Worm (Caenorhabditis elegans): ENCODE results near the gene sec-6.
A peak's percentile ranks its signal among the peaks of the same experiment; 100 is the strongest.

sec-6 gene

DNA sequence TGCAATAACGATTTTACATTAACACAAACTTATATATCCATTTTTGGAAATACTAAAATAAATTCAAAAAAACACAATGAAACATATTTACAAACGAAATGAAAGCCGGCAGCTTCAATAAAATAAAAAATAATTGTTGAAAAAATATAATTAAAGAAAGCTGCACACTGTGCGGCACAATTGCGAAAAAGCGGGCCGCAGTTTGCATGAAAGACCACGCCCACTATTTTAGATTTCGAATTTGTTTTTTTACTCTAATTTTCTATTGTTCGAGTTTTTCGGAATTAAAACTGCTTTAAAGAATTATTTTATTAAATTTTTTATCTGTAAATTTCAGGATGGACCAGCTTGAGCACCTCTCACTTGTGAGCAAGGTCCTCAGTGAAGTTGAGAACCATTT is 39.8 kb downstream of the sec-6 start, which contains the start of gene mog-5:
Gene mog-5 (plus strand): TSS at position 338 of the 400 bp plus-strand sequence.
- TF ChIP-seq sem-4 (tag; optimal IDR thresholded peaks at IDR 0.05) (peak; percentile 12), gmeb-1 (tag; optimal IDR thresholded peaks at IDR 0.05) (peak; percentile 57), C34F6.9 (tag; optimal IDR thresholded peaks at IDR 0.05) (peak; percentile 8), alr-1 (tag; optimal IDR thresholded peaks at IDR 0.05) (no peak), Y55F3AM.14 (GFP tag; optimal IDR thresholded peaks at IDR 0.05) (no peak), fos-1 (tag; optimal IDR thresholded peaks at IDR 0.05) (no peak), unc-55 (GFP tag; optimal IDR thresholded peaks at IDR 0.05) (peak; percentile 45)

- TF ChIP-seq aly-2 (tag; optimal IDR thresholded peaks at IDR 0.05) (no peak), Y55F3AM.14 (GFP tag; optimal IDR thresholded peaks at IDR 0.05) (no peak), ceh-16 (tag; optimal IDR thresholded peaks at IDR 0.05) (no peak), ZK546.5 (tag; optimal IDR thresholded peaks at IDR 0.05) (no peak), ztf-1 (GFP tag; conservative IDR thresholded peaks at IDR 0.05) (no peak)
These were observed 48.2 kb downstream of the sec-6 start, which contains the start of gene clec-141 for ce11 chrII:5407548-5407947. TSS of gene clec-141 (minus strand) at chrII:5407648.

DNA sequence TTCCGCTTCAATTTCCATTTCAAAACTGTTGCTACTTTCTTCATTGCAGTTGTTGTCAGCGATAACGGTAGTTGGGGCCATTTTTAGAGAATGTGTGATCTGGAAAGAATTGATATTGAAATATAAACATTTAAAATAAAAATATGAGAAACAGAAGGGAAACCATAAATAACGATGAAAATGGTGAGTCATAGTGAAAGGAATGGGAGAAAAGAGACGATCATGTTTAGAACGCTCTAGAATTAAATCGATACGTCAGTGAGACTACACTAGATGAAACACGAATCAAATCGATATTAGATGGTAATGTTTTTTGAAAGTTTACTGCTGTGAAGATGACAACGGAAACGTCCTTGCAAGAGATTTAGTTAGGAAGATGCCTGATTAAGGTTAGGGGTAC is 49.6 kb downstream of the sec-6 start, which contains the start of the genes EEED8.12 and EEED8.4:
Gene EEED8.12 (minus strand): TSS at position 101 of the 400 bp plus-strand sequence.
Gene EEED8.4 (plus strand): TSS at position 396 of the 400 bp plus-strand sequence.
- TF ChIP-seq mab-5 (tag; optimal IDR thresholded peaks at IDR 0.05) (no peak), sem-4 (tag; optimal IDR thresholded peaks at IDR 0.05) (no peak), mbf-1 (tag; optimal IDR thresholded peaks at IDR 0.05) (no peak), ama-1 (optimal IDR thresholded peaks at IDR 0.05) (no peak), nhr-6 (tag; optimal IDR thresholded peaks at IDR 0.05) (no peak), peb-1 (tag; optimal IDR thresholded peaks at IDR 0.05) (no peak), ztf-4 (tag; optimal IDR thresholded peaks at IDR 0.05) (no peak), skn-1 (tag; optimal IDR thresholded peaks at IDR 0.05) (no peak), aly-2 (tag; optimal IDR thresholded peaks at IDR 0.05) (no peak)

DNA sequence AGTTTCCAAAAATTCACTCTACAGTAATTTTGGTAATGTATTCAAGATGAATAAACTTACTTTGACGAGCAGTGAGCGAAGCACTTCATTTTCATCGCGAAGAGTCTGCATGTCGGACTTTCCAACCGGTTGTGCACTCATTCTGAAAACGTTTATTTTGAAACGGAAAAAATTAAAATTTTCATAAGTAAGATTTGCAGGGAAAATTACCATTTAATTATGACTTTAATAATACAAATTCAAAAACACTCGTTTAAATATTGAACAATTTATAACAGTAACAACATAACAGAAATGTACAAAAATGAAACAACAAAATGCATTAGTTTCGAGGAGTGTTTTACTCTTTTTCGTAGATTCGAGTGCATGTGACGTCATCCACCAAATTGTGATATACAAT is 53.1 kb downstream of the sec-6 start, which contains the start of the genes EEED8.13 and EEED8.18:
Gene EEED8.13 (minus strand): TSS at position 101 of the 400 bp plus-strand sequence.
Gene EEED8.18 (minus strand): TSS at position 144 of the 400 bp plus-strand sequence.
- TF ChIP-seq mdl-1 (tag; optimal IDR thresholded peaks at IDR 0.05) (no peak), nhr-25 (tag; optimal IDR thresholded peaks at IDR 0.05) (no peak), unc-39 (tag; optimal IDR thresholded peaks at IDR 0.05) (no peak), Y55F3AM.14 (GFP tag; optimal IDR thresholded peaks at IDR 0.05) (no peak), snpc-4 (tag; optimal IDR thresholded peaks at IDR 0.05) (no peak), nhr-21 (tag; optimal IDR thresholded peaks at IDR 0.05) (no peak), nhr-237 (tag; optimal IDR thresholded peaks at IDR 0.05) (no peak), sem-4 (tag; optimal IDR thresholded peaks at IDR 0.05) (no peak), unc-62 (GFP tag; optimal IDR thresholded peaks at IDR 0.05) (no peak), elt-1 (tag; optimal IDR thresholded peaks at IDR 0.05) (no peak), elt-3 (tag; optimal IDR thresholded peaks at IDR 0.05) (no peak), fos-1 (tag; optimal IDR thresholded peaks at IDR 0.05) (no peak), ztf-1 (GFP tag; conservative IDR thresholded peaks at IDR 0.05) (no peak), aly-2 (tag; optimal IDR thresholded peaks at IDR 0.05) (no peak), nhr-23 (tag; optimal IDR thresholded peaks at IDR 0.05) (no peak)

- TF ChIP-seq fos-1 (tag; optimal IDR thresholded peaks at IDR 0.05) (no peak), dmd-4 (tag; optimal IDR thresholded peaks at IDR 0.05) (no peak), ama-1 (optimal IDR thresholded peaks at IDR 0.05) (no peak), nhr-21 (tag; optimal IDR thresholded peaks at IDR 0.05) (no peak), egl-27 (tag; optimal IDR thresholded peaks at IDR 0.05) (no peak), sem-4 (tag; optimal IDR thresholded peaks at IDR 0.05) (no peak), nhr-11 (tag; optimal IDR thresholded peaks at IDR 0.05) (no peak), lsy-2 (tag; optimal IDR thresholded peaks at IDR 0.05) (no peak), F13H6.1 (tag; optimal IDR thresholded peaks at IDR 0.05) (no peak), R02D3.7 (tag; optimal IDR thresholded peaks at IDR 0.05) (no peak), snpc-4 (tag; optimal IDR thresholded peaks at IDR 0.05) (no peak), nhr-12 (tag; optimal IDR thresholded peaks at IDR 0.05) (no peak), Y55F3AM.14 (GFP tag; optimal IDR thresholded peaks at IDR 0.05) (no peak), peb-1 (tag; optimal IDR thresholded peaks at IDR 0.05) (no peak), mdl-1 (tag; optimal IDR thresholded peaks at IDR 0.05) (no peak), alr-1 (tag; optimal IDR thresholded peaks at IDR 0.05) (no peak), nhr-25 (tag; optimal IDR thresholded peaks at IDR 0.05) (no peak), sma-3 (GFP tag; optimal IDR thresholded peaks at IDR 0.05) (no peak), nhr-6 (tag; optimal IDR thresholded peaks at IDR 0.05) (no peak)
These were observed 54.7 kb downstream of the sec-6 start, which contains the start of the genes EEED8.14 and EEED8.3 for ce11 chrII:5414040-5414439. TSS of gene EEED8.14 (minus strand) at chrII:5414052. TSS of gene EEED8.3 (plus strand) at chrII:5414276.

All from whole organism, L2 larva.